Fruit fly (Drosophila melanogaster) whole organism, embryonic: ENCODE data around the gene Scr.
A peak's percentile ranks its signal among the peaks of the same experiment; 100 is the strongest.

Experiments
- Ada2b ChIP-seq: fragments of 200-800 bp; sonication (Bioruptor generic); IDR thresholded peaks from 2 replicates; pipeline ENCODE4 v1.3.6; 2022; ENCODE audit warnings: missing biosample characterization, missing genetic modification characterization
- B-H2 ChIP-seq: fragments of 200-800 bp; sonication (Bioruptor generic); optimal IDR thresholded peaks from 2 replicates; lab custom pipeline; 2018; ENCODE audit warnings: missing biosample characterization, mild to moderate bottlenecking, missing genetic modification characterization
- CG10147 ChIP-seq: fragments of 200-800 bp; sonication (Bioruptor generic); optimal IDR thresholded peaks from 2 replicates; lab custom pipeline; 2019; ENCODE audit warnings: missing biosample characterization, mild to moderate bottlenecking, missing genetic modification characterization, moderate library complexity
- CG10267 ChIP-seq: fragments of 200-800 bp; sonication (Bioruptor generic); optimal IDR thresholded peaks from 2 replicates; lab custom pipeline; 2018; ENCODE audit warnings: missing biosample characterization, mild to moderate bottlenecking, missing genetic modification characterization, moderate library complexity
- CG11247 ChIP-seq: fragments of 200-800 bp; sonication (Bioruptor generic); IDR thresholded peaks from 2 replicates; pipeline ENCODE4 v1.3.6; 2022; ENCODE audit warnings: missing biosample characterization, missing genetic modification characterization
- CG11504 ChIP-seq: fragments of 200-800 bp; sonication (Bioruptor generic); optimal IDR thresholded peaks from 3 replicates; lab custom pipeline; 2019; ENCODE audit warnings: missing biosample characterization, mild to moderate bottlenecking, missing genetic modification characterization, moderate library complexity
- CG12071 ChIP-seq: fragments of 200-800 bp; sonication (Bioruptor generic); optimal IDR thresholded peaks from 3 replicates; lab custom pipeline; 2018; ENCODE audit warnings: missing biosample characterization, mild to moderate bottlenecking, missing genetic modification characterization
- CG1602 ChIP-seq: fragments of 200-800 bp; sonication (Bioruptor generic); optimal IDR thresholded peaks from 3 replicates; lab custom pipeline; 2016; ENCODE audit warnings: missing biosample characterization, missing genetic modification characterization
- CG16779 ChIP-seq: fragments of 200-800 bp; sonication (Bioruptor generic); IDR thresholded peaks from 2 replicates; pipeline ENCODE4 v1.3.6; 2022; ENCODE audit warnings: missing biosample characterization, missing genetic modification characterization
- CG17186 ChIP-seq: fragments of 200-800 bp; sonication (Bioruptor generic); optimal IDR thresholded peaks from 3 replicates; lab custom pipeline; 2017; ENCODE audit warnings: missing biosample characterization, missing genetic modification reagents, missing genetic modification characterization
- CG1832 ChIP-seq: fragments of 200-800 bp; sonication (Bioruptor generic); optimal IDR thresholded peaks from 2 replicates; lab custom pipeline; 2017; ENCODE audit warnings: missing biosample characterization, mild to moderate bottlenecking, missing genetic modification characterization, inconsistent platforms
- CG3163 ChIP-seq: fragments of 200-800 bp; sonication (Bioruptor generic); optimal IDR thresholded peaks from 3 replicates; lab custom pipeline; 2016; ENCODE audit warnings: missing biosample characterization, missing genetic modification characterization
- CG42726 ChIP-seq: fragments of 200-800 bp; sonication (Bioruptor generic); IDR thresholded peaks from 2 replicates; pipeline ENCODE4 v1.3.6; 2022; ENCODE audit warnings: missing biosample characterization, missing genetic modification characterization; ENCODE audit not compliant: partially characterized antibody
- CG6175 ChIP-seq: fragments of 200-800 bp; sonication (Bioruptor generic); IDR thresholded peaks from 3 replicates; pipeline ENCODE4 v1.3.6; 2022; ENCODE audit warnings: missing biosample characterization, missing genetic modification characterization
- CG6254 ChIP-seq: fragments of 200-800 bp; sonication (Bioruptor generic); optimal IDR thresholded peaks from 3 replicates; lab custom pipeline; 2017; ENCODE audit warnings: mild to moderate bottlenecking, missing biosample characterization, missing genetic modification reagents, missing genetic modification characterization
- CG6813 ChIP-seq: fragments of 200-800 bp; sonication (Bioruptor generic); optimal IDR thresholded peaks from 2 replicates; lab custom pipeline; 2017; ENCODE audit warnings: missing biosample characterization, missing genetic modification characterization, mild to moderate bottlenecking, moderate library complexity, missing genetic modification reagents
- CG7928 ChIP-seq: fragments of 200-800 bp; sonication (Bioruptor generic); optimal IDR thresholded peaks from 2 replicates; lab custom pipeline; 2017; ENCODE audit warnings: missing biosample characterization, mild to moderate bottlenecking, missing genetic modification characterization
- CG8478 ChIP-seq: fragments of >200 bp; optimal IDR thresholded peaks from 2 replicates; lab custom pipeline; 2018
- CG8944 ChIP-seq: fragments of 200-800 bp; sonication (Bioruptor generic); optimal IDR thresholded peaks from 3 replicates; lab custom pipeline; 2016; ENCODE audit warnings: missing biosample characterization, missing genetic modification characterization
- CG9727 ChIP-seq: fragments of 200-800 bp; sonication (Bioruptor generic); optimal IDR thresholded peaks from 3 replicates; lab custom pipeline; 2017; ENCODE audit warnings: missing biosample characterization, mild to moderate bottlenecking, missing genetic modification characterization
- CG9817 ChIP-seq: fragments of 200-800 bp; sonication (Bioruptor generic); optimal IDR thresholded peaks from 2 replicates; lab custom pipeline; 2018; ENCODE audit warnings: missing biosample characterization, mild to moderate bottlenecking, missing genetic modification characterization, moderate library complexity
- D19B ChIP-seq: fragments of 200-800 bp; sonication (Bioruptor generic); optimal IDR thresholded peaks from 2 replicates; lab custom pipeline; 2017; ENCODE audit warnings: missing biosample characterization, mild to moderate bottlenecking, missing genetic modification characterization
- Elba2 ChIP-seq: fragments of 200-800 bp; sonication (Bioruptor generic); optimal IDR thresholded peaks from 3 replicates; lab custom pipeline; 2016; ENCODE audit warnings: missing biosample characterization, missing genetic modification characterization
- H15 ChIP-seq: fragments of 200-800 bp; sonication (Bioruptor generic); IDR thresholded peaks from 3 replicates; pipeline ENCODE4 v1.3.6; 2022; ENCODE audit warnings: missing biosample characterization, missing genetic modification characterization
- HmgD ChIP-seq: fragments of 200-800 bp; sonication (Bioruptor generic); optimal IDR thresholded peaks from 3 replicates; lab custom pipeline; 2016; ENCODE audit warnings: missing biosample characterization, missing genetic modification characterization
- Myb ChIP-seq: fragments of 200-800 bp; sonication (Bioruptor generic); optimal IDR thresholded peaks from 2 replicates; lab custom pipeline; 2016; ENCODE audit warnings: missing biosample characterization, missing genetic modification characterization
- Ravus ChIP-seq: fragments of 200-800 bp; sonication (Bioruptor generic); IDR thresholded peaks from 2 replicates; pipeline ENCODE4 v1.3.6; 2022; ENCODE audit warnings: missing biosample characterization, missing genetic modification characterization
- Taf1 ChIP-seq: fragments of 200-800 bp; sonication (Bioruptor generic); IDR thresholded peaks from 2 replicates; pipeline ENCODE4 v1.3.6; 2022; ENCODE audit warnings: missing biosample characterization, missing genetic modification characterization
- ap ChIP-seq: fragments of 200-800 bp; sonication (Bioruptor generic); IDR thresholded peaks from 2 replicates; pipeline ENCODE4 v1.3.6; 2022; ENCODE audit warnings: missing biosample characterization, missing genetic modification characterization
- az2 ChIP-seq: fragments of 200-800 bp; sonication (Bioruptor generic); optimal IDR thresholded peaks from 3 replicates; lab custom pipeline; 2016; ENCODE audit warnings: missing biosample characterization, missing genetic modification characterization
- crc ChIP-seq: fragments of 200-800 bp; sonication (Bioruptor generic); optimal IDR thresholded peaks from 2 replicates; lab custom pipeline; 2016; ENCODE audit warnings: missing biosample characterization, missing genetic modification characterization
- da ChIP-seq: fragments of 200-800 bp; sonication (Bioruptor generic); optimal IDR thresholded peaks from 2 replicates; lab custom pipeline; 2016; ENCODE audit warnings: missing biosample characterization, missing genetic modification characterization
- dimm ChIP-seq: fragments of 200-800 bp; sonication (Bioruptor generic); IDR thresholded peaks from 2 replicates; pipeline ENCODE4 v1.3.6; 2022; ENCODE audit warnings: missing biosample characterization, missing genetic modification characterization
- gfzf ChIP-seq: fragments of 200-800 bp; sonication (Bioruptor generic); optimal IDR thresholded peaks from 2 replicates; lab custom pipeline; 2016; ENCODE audit warnings: missing biosample characterization, mild to moderate bottlenecking, missing genetic modification characterization, moderate library complexity
- gro ChIP-seq: fragments of 200-800 bp; sonication (Bioruptor generic); optimal IDR thresholded peaks from 2 replicates; lab custom pipeline; 2016; ENCODE audit warnings: missing biosample characterization, missing genetic modification characterization
- hkb ChIP-seq, 2 experiments: fragments of 200-800 bp in 1 of 2; fragments of >200 bp in 1 of 2; sonication (Bioruptor generic) in 1 of 2; IDR thresholded peaks in 1 of 2; optimal IDR thresholded peaks in 1 of 2; 2 replicates each; pipeline versions ENCODE4 v1.3.6 to Lab custom; 2017 to 2022; ENCODE audit warnings: missing biosample characterization in 1 of 2, missing genetic modification characterization in 1 of 2
- odd ChIP-seq: fragments of 200-800 bp; sonication (Bioruptor generic); optimal IDR thresholded peaks from 2 replicates; lab custom pipeline; 2017; ENCODE audit warnings: missing biosample characterization, mild to moderate bottlenecking, missing genetic modification characterization
- pnt ChIP-seq: fragments of 200-800 bp; sonication (Bioruptor generic); optimal IDR thresholded peaks from 3 replicates; lab custom pipeline; 2016; ENCODE audit warnings: missing biosample characterization, missing genetic modification characterization
- prd ChIP-seq, 3 experiments: fragments of >200 bp in 2 of 3; fragments of 200-800 bp in 1 of 3; sonication (Bioruptor generic) in 1 of 3; optimal IDR thresholded peaks in 2 of 3; IDR thresholded peaks in 1 of 3; 2 replicates in 2 of 3; 3 replicates in 1 of 3; pipeline versions ENCODE4 v1.3.6 to Lab custom; 2017 to 2022; ENCODE audit warnings: missing biosample characterization in 1 of 3, missing genetic modification characterization in 1 of 3
- psq ChIP-seq: fragments of 200-800 bp; sonication (Bioruptor generic); optimal IDR thresholded peaks from 2 replicates; lab custom pipeline; 2017; ENCODE audit warnings: missing biosample characterization, missing genetic modification characterization
- pum ChIP-seq: fragments of 200-800 bp; sonication (Bioruptor generic); optimal IDR thresholded peaks from 2 replicates; lab custom pipeline; 2016; ENCODE audit warnings: missing biosample characterization, missing genetic modification characterization
- salm ChIP-seq: fragments of 200-800 bp; sonication (Bioruptor generic); optimal IDR thresholded peaks from 2 replicates; lab custom pipeline; 2018; ENCODE audit warnings: missing biosample characterization, mild to moderate bottlenecking, missing genetic modification characterization
- sc ChIP-seq, 3 experiments: fragments of >200 bp in 2 of 3; fragments of 200-800 bp in 1 of 3; sonication (Bioruptor generic) in 1 of 3; optimal IDR thresholded peaks; 2 replicates in 2 of 3; 3 replicates in 1 of 3; lab custom pipeline; 2017; ENCODE audit warnings: mild to moderate bottlenecking in 1 of 3, missing biosample characterization in 1 of 3, missing genetic modification characterization in 1 of 3, missing genetic modification reagents in 1 of 3
- seq ChIP-seq: fragments of 200-800 bp; sonication (Bioruptor generic); IDR thresholded peaks from 2 replicates; pipeline ENCODE4 v1.3.6; 2022; ENCODE audit warnings: missing biosample characterization, missing genetic modification characterization
- stwl ChIP-seq: fragments of 200-800 bp; sonication (Bioruptor generic); optimal IDR thresholded peaks from 3 replicates; lab custom pipeline; 2018; ENCODE audit warnings: missing biosample characterization, mild to moderate bottlenecking, missing genetic modification characterization, moderate library complexity
- tap ChIP-seq: fragments of 200-800 bp; optimal IDR thresholded peaks from 3 replicates; lab custom pipeline; 2019; ENCODE audit warnings: missing biosample characterization, mild to moderate bottlenecking, missing genetic modification characterization, moderate library complexity
- tx ChIP-seq: fragments of 200-800 bp; sonication (Bioruptor generic); optimal IDR thresholded peaks from 2 replicates; lab custom pipeline; 2016; ENCODE audit warnings: missing biosample characterization, missing genetic modification characterization
- zen ChIP-seq: fragments of 200-800 bp; sonication (Bioruptor generic); optimal IDR thresholded peaks from 3 replicates; lab custom pipeline; 2018; ENCODE audit warnings: missing biosample characterization, mild to moderate bottlenecking, missing genetic modification characterization, moderate library complexity

Scr gene

dm6 chr3R:6817977-6818903 lies 31.5 kb downstream of the Scr start (continued):
- TF ChIP-seq CG6813 (GFP tag; lab: Kevin White, UChicago) (no peak), CG1832 (no peak), CG12071 (GFP tag; lab: Kevin White, UChicago) (no peak), CG11247 (GFP tag; lab: Robert Waterston, UW) (no peak), pnt (GFP tag; lab: Kevin White, UChicago) (peak; percentile 49), CG7928 (GFP tag; lab: Kevin White, UChicago) (no peak), CG9817 (no peak), pum (no peak), hkb (optimal IDR thresholded peaks at IDR 0.05; lab: Kevin White, UChicago) (no peak), hkb (GFP tag; IDR thresholded peaks at IDR 0.05; lab: Robert Waterston, UW) (peak; percentile 80), psq (GFP tag; lab: Kevin White, UChicago) (peak; percentile 6), Myb (peak; percentile 21), CG6175 (GFP tag; lab: Robert Waterston, UW) (no peak), Taf1 (no peak), CG42726 (no peak), Ravus (GFP tag; lab: Robert Waterston, UW) (no peak), da (no peak), odd (GFP tag; lab: Kevin White, UChicago) (no peak), CG6254 (GFP tag; lab: Kevin White, UChicago) (peak; percentile 26), seq (GFP tag; lab: Robert Waterston, UW) (peak; percentile 54), dimm (GFP tag; lab: Robert Waterston, UW) (no peak), CG8478 (lab: Kevin White, UChicago) (no peak), prd (optimal IDR thresholded peaks at IDR 0.05; lab: Kevin White, UChicago) (no peak), prd (GFP tag; IDR thresholded peaks at IDR 0.05; lab: Robert Waterston, UW) (peak; percentile 82), CG10147 (no peak), Elba2 (no peak), az2 (GFP tag; lab: Kevin White, UChicago) (peak; percentile 28), D19B (GFP tag; lab: Kevin White, UChicago) (no peak), tx (GFP tag; lab: Kevin White, UChicago) (no peak), CG1602 (GFP tag; lab: Kevin White, UChicago) (no peak), crc (GFP tag; lab: Kevin White, UChicago) (no peak), CG10267 (tag; lab: Kevin White, UChicago) (peak; percentile 48), CG8944 (peak; percentile 5), stwl (tag; lab: Kevin White, UChicago) (no peak), CG3163 (GFP tag; lab: Kevin White, UChicago) (peak; percentile 62), sc (optimal IDR thresholded peaks at IDR 0.05; lab: Kevin White, UChicago) (no peak), sc (GFP tag; optimal IDR thresholded peaks at IDR 0.05; lab: Kevin White, UChicago) (peak; percentile 41), Ada2b (peak; percentile 61; the same call in 1 of the 2 replicates), ap (GFP tag; lab: Robert Waterston, UW) (0 out of 2 replicates have a peak, but pooled peaks have one; percentile 15), salm (tag; lab: Kevin White, UChicago) (no peak), zen (tag; lab: Kevin White, UChicago) (peak; percentile 81), tap (tag; lab: Kevin White, UChicago) (no peak), CG11504 (no peak), gfzf (GFP tag; lab: Kevin White, UChicago) (no peak), CG9727 (peak; percentile 68), H15 (GFP tag; lab: Robert Waterston, UW) (peak; percentile 54; the same call in 2 of the 3 replicates), CG16779 (GFP tag; lab: Robert Waterston, UW) (no peak), CG17186 (no peak), gro (no peak), HmgD (GFP tag; lab: Kevin White, UChicago) (no peak), B-H2 (GFP tag; lab: Kevin White, UChicago) (no peak)
